Worm (Caenorhabditis elegans) whole organism, young adult: ENCODE results near the gene F21D9.11.

Source experiments
- B0019.2 ChIP-seq: fragments of 200-800 bp; sonication (Bioruptor generic); conservative IDR thresholded peaks from 2 replicates; pipeline ENCODE4 v1.3.6; 2022; ENCODE audit warnings: missing genetic modification reagents, missing genetic modification characterization, missing compliant biosample characterization
- B0336.3 ChIP-seq: fragments of 200-800 bp; sonication (Bioruptor generic); IDR thresholded peaks from 2 replicates; pipeline ENCODE4 v1.3.6; 2022; ENCODE audit warnings: missing genetic modification characterization, missing compliant biosample characterization
- ama-1 ChIP-seq, 3 experiments: fragments of 150-350 bp in 1 of 3; sonication (generic microtip) in 2 of 3; optimal IDR thresholded peaks; 2 replicates each; lab custom pipeline; 2014 to 2018; ENCODE audit warnings: missing biosample characterization in 2 of 3, missing genetic modification characterization in 2 of 3, missing genetic modification reagents in 2 of 3
- cebp-2 ChIP-seq: fragments of 200-800 bp; sonication (Bioruptor generic); IDR thresholded peaks from 2 replicates; pipeline ENCODE4 v1.3.6; 2022; ENCODE audit warnings: missing genetic modification characterization, missing compliant biosample characterization
- hlh-12 ChIP-seq: sonication (generic microtip); optimal IDR thresholded peaks from 2 replicates; lab custom pipeline; 2016; ENCODE audit warnings: missing genetic modification characterization, missing compliant biosample characterization
- hmg-1.2 ChIP-seq: fragments of 200-800 bp; sonication (Bioruptor generic); IDR thresholded peaks from 2 replicates; pipeline ENCODE4 v1.3.6; 2022; ENCODE audit warnings: missing genetic modification reagents, missing genetic modification characterization, missing compliant biosample characterization
- lir-1 ChIP-seq: fragments of 200-800 bp; sonication (Bioruptor generic); conservative IDR thresholded peaks from 2 replicates; pipeline ENCODE4 v1.3.6; 2022; ENCODE audit warnings: missing genetic modification reagents, missing genetic modification characterization, missing compliant biosample characterization
- madf-3 ChIP-seq: fragments of 200-800 bp; sonication (Bioruptor generic); IDR thresholded peaks from 2 replicates; pipeline ENCODE4 v1.3.6; 2022; ENCODE audit warnings: missing genetic modification reagents, missing genetic modification characterization, missing compliant biosample characterization
- madf-6 ChIP-seq: fragments of 200-800 bp; sonication (Bioruptor generic); IDR thresholded peaks from 2 replicates; pipeline ENCODE4 v1.3.6; 2022; ENCODE audit warnings: missing genetic modification reagents, missing genetic modification characterization, missing compliant biosample characterization
- nhr-27 ChIP-seq: fragments of 200-800 bp; sonication (Bioruptor generic); optimal IDR thresholded peaks from 2 replicates; lab custom pipeline; 2018; ENCODE audit warnings: mild to moderate bottlenecking, missing genetic modification characterization, moderate library complexity, missing compliant biosample characterization
- nhr-80 ChIP-seq: sonication (generic microtip); optimal IDR thresholded peaks from 2 replicates; lab custom pipeline; 2016; ENCODE audit warnings: missing genetic modification characterization, missing compliant biosample characterization
- snpc-1.1 ChIP-seq: sonication (generic microtip); optimal IDR thresholded peaks from 2 replicates; lab custom pipeline; 2017; ENCODE audit warnings: missing genetic modification characterization, mild to moderate bottlenecking, missing compliant biosample characterization, antibody characterized with exemption, moderate library complexity, missing genotype, missing genetic modification reagents; ENCODE audit not compliant: insufficient read depth
- zim-3 ChIP-seq: sonication (generic microtip); optimal IDR thresholded peaks from 2 replicates; lab custom pipeline; 2017; ENCODE audit warnings: mild to moderate bottlenecking, missing genetic modification characterization, moderate library complexity, missing compliant biosample characterization
- ztf-26 ChIP-seq: sonication (generic microtip); optimal IDR thresholded peaks from 2 replicates; lab custom pipeline; 2017; ENCODE audit warnings: missing genetic modification characterization, missing compliant biosample characterization
- ztf-28 ChIP-seq: fragments of 200-800 bp; sonication (Bioruptor generic); IDR thresholded peaks from 2 replicates; pipeline ENCODE4 v1.3.6; 2022; ENCODE audit warnings: missing genetic modification reagents, missing genetic modification characterization, missing compliant biosample characterization

F21D9.11 gene

DNA sequence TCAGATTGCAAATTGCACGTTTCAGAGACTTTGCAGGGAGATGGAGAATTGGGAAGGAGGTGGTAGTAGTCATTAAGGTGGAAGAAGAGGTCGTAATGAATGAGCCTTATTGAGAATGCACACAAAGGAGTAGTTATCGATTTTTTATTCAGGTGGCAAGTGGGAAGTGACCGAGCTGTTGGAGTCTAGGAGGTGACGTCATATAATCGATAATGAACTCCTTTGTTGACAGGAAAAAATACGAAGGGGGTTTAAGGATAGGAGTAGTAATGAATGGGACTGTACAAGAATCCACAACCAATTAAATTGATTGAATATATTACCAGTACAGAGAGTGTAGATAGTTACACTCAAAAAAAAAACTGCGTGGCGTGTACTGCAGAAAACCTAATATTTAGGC, 50.0 kb downstream of the F21D9.11 start, which contains the start of gene fbxb-62:
TSS of gene fbxb-62 (minus strand) at position 101 of the 400 bp plus-strand sequence.
- TF ChIP-seq snpc-1.1 = no peak
- no peak for TF ChIP-seq ztf-26 (tag; lab: Kevin White, UChicago)
- no peak for TF ChIP-seq madf-6 (GFP tag; lab: Robert Waterston, UW)
- TF ChIP-seq lir-1 (GFP tag; lab: Robert Waterston, UW) = no peak
- no peak for TF ChIP-seq nhr-80 (tag; lab: Kevin White, UChicago)
- no peak for TF ChIP-seq zim-3 (tag; lab: Kevin White, UChicago)
- TF ChIP-seq hlh-12 (tag; lab: Kevin White, UChicago) = no peak
- no peak for TF ChIP-seq ztf-28
- no peak for TF ChIP-seq B0336.3 (GFP tag; lab: Robert Waterston, UW)
- no peak for TF ChIP-seq nhr-27 (tag; lab: Kevin White, UChicago)
- TF ChIP-seq B0019.2 (GFP tag; lab: Robert Waterston, UW) = no peak
- TF ChIP-seq hmg-1.2 (GFP tag; lab: Robert Waterston, UW) = no peak
- no peak for TF ChIP-seq ama-1 (optimal IDR thresholded peaks at IDR 0.05; lab: Kevin White, UChicago)
- TF ChIP-seq ama-1 (GFP tag; optimal IDR thresholded peaks at IDR 0.05; lab: Kevin White, UChicago) = no peak
- TF ChIP-seq madf-3 (GFP tag; lab: Robert Waterston, UW) = no peak
- no peak for TF ChIP-seq cebp-2 (GFP tag; lab: Robert Waterston, UW)
